Worm (Caenorhabditis elegans) whole organism, L4 larva: ENCODE results near the gene F22D3.4.

ENCODE experiments used
- F10B5.3 ChIP-seq: sonication (generic microtip); optimal IDR thresholded peaks from 2 replicates; lab custom pipeline; 2016; ENCODE audit warnings: mild to moderate bottlenecking, missing genetic modification characterization, missing compliant biosample characterization
- T26A8.4 ChIP-seq: fragments of 200-800 bp; sonication (Bioruptor generic); IDR thresholded peaks from 2 replicates; pipeline ENCODE4 v1.3.6; 2022; ENCODE audit warnings: missing genetic modification characterization, missing compliant biosample characterization
- Y105C5A.15 ChIP-seq: fragments of 200-800 bp; sonication (Bioruptor generic); IDR thresholded peaks from 2 replicates; pipeline ENCODE4 v1.3.6; 2022; ENCODE audit warnings: missing genetic modification characterization, missing compliant biosample characterization
- Y48G9A.11 ChIP-seq: fragments of 200-800 bp; sonication (Bioruptor generic); IDR thresholded peaks from 2 replicates; pipeline ENCODE4 v1.3.6; 2022; ENCODE audit warnings: missing genetic modification reagents, missing genetic modification characterization, missing compliant biosample characterization
- Y75B8A.6 ChIP-seq: fragments of 200-800 bp; sonication (Bioruptor generic); IDR thresholded peaks from 2 replicates; pipeline ENCODE4 v1.3.6; 2022; ENCODE audit warnings: missing genetic modification reagents, missing genetic modification characterization, missing compliant biosample characterization
- aha-1 ChIP-seq: fragments of 150-350 bp; peaks from one replicate; lab custom pipeline; 2014; ENCODE audit warnings: missing biosample characterization, missing genetic modification characterization
- aly-2 ChIP-seq: sonication (generic microtip); optimal IDR thresholded peaks from 2 replicates; lab custom pipeline; 2018; ENCODE audit warnings: missing biosample characterization, missing genetic modification characterization
- ama-1 ChIP-seq: fragments of 150-350 bp; optimal IDR thresholded peaks from 2 replicates; lab custom pipeline; 2014; ENCODE audit warnings: inconsistent platforms, mixed read lengths
- arid-1 ChIP-seq: fragments of 200-800 bp; sonication (Bioruptor generic); conservative IDR thresholded peaks from 2 replicates; pipeline ENCODE4 v1.3.6; 2022; ENCODE audit warnings: missing genetic modification reagents, missing genetic modification characterization, missing compliant biosample characterization
- ceh-20 ChIP-seq: fragments of 200-800 bp; sonication (Bioruptor generic); IDR thresholded peaks from 2 replicates; pipeline ENCODE4 v1.3.6; 2022; ENCODE audit warnings: missing genetic modification reagents, missing genetic modification characterization, missing compliant biosample characterization
- ceh-44 ChIP-seq: fragments of 200-800 bp; sonication (Bioruptor generic); IDR thresholded peaks from 2 replicates; pipeline ENCODE4 v1.3.6; 2022; ENCODE audit warnings: missing genetic modification reagents, missing genetic modification characterization, missing compliant biosample characterization
- ctbp-1 ChIP-seq: fragments of 200-800 bp; sonication (Bioruptor generic); IDR thresholded peaks from 2 replicates; pipeline ENCODE4 v1.3.6; 2022; ENCODE audit warnings: missing genetic modification reagents, missing genetic modification characterization, missing compliant biosample characterization
- daf-16 ChIP-seq, 3 experiments: sonication (generic microtip); optimal IDR thresholded peaks; 2 replicates each; lab custom pipeline; 2016 to 2017; ENCODE audit warnings: missing genetic modification characterization in 3 of 3, missing genetic modification reagents in 3 of 3, mild to moderate bottlenecking in 2 of 3, missing compliant biosample characterization in 2 of 3, missing biosample characterization in 1 of 3, moderate library complexity in 1 of 3
- dmd-6 ChIP-seq: fragments of 200-800 bp; sonication (Bioruptor generic); IDR thresholded peaks from 2 replicates; pipeline ENCODE4 v1.3.6; 2022; ENCODE audit warnings: missing genetic modification reagents, missing genetic modification characterization, missing compliant biosample characterization
- dmd-8 ChIP-seq: fragments of 200-800 bp; sonication (Bioruptor generic); IDR thresholded peaks from 2 replicates; pipeline ENCODE4 v1.3.6; 2022; ENCODE audit warnings: missing genetic modification characterization, missing compliant biosample characterization
- dmd-9 ChIP-seq: fragments of 200-800 bp; sonication (Bioruptor generic); IDR thresholded peaks from 2 replicates; pipeline ENCODE4 v1.3.6; 2022; ENCODE audit warnings: missing genetic modification reagents, missing genetic modification characterization, missing compliant biosample characterization
- dpl-1 ChIP-seq: fragments of 150-350 bp; optimal IDR thresholded peaks from 2 replicates; lab custom pipeline; 2014; ENCODE audit warnings: missing biosample characterization, missing genetic modification reagents, missing genetic modification characterization
- duxl-1 ChIP-seq: sonication (generic microtip); optimal IDR thresholded peaks from 2 replicates; lab custom pipeline; 2016; ENCODE audit warnings: mild to moderate bottlenecking, missing genetic modification characterization, moderate library complexity, missing compliant biosample characterization; ENCODE audit not compliant: poor library complexity
- dve-1 ChIP-seq: sonication (generic microtip); optimal IDR thresholded peaks from 2 replicates; lab custom pipeline; 2017; ENCODE audit warnings: antibody characterized with exemption, mild to moderate bottlenecking, missing genetic modification characterization, missing compliant biosample characterization; ENCODE audit not compliant: insufficient read depth
- egl-43 ChIP-seq: fragments of 200-800 bp; sonication (Bioruptor generic); IDR thresholded peaks from 2 replicates; pipeline ENCODE4 v1.3.6; 2022; ENCODE audit warnings: missing genetic modification reagents, missing genetic modification characterization, missing compliant biosample characterization
- gei-8 ChIP-seq: fragments of 200-800 bp; sonication (Bioruptor generic); optimal IDR thresholded peaks from 2 replicates; lab custom pipeline; 2018; ENCODE audit warnings: mild to moderate bottlenecking, missing genetic modification characterization, missing compliant biosample characterization
- hif-1 ChIP-seq, 2 experiments: sonication (generic microtip); optimal IDR thresholded peaks; 2 replicates each; lab custom pipeline; 2016 to 2017; ENCODE audit warnings: missing compliant biosample characterization in 2 of 2, missing genetic modification characterization in 2 of 2, missing genetic modification reagents in 2 of 2, missing genotype in 2 of 2, mild to moderate bottlenecking in 1 of 2
- hlh-11 ChIP-seq: fragments of 200-800 bp; sonication (Bioruptor generic); optimal IDR thresholded peaks from 2 replicates; lab custom pipeline; 2018; ENCODE audit warnings: mild to moderate bottlenecking, missing genetic modification characterization, missing compliant biosample characterization
- hlh-30 ChIP-seq: sonication (generic microtip); optimal IDR thresholded peaks from 2 replicates; lab custom pipeline; 2017; ENCODE audit warnings: antibody characterized with exemption, mild to moderate bottlenecking, missing genetic modification characterization, missing compliant biosample characterization; ENCODE audit not compliant: insufficient read depth
- jun-1 ChIP-seq: fragments of 150-350 bp; optimal IDR thresholded peaks from 2 replicates; lab custom pipeline; 2014; ENCODE audit warnings: missing biosample characterization, missing genetic modification reagents, missing genetic modification characterization
- lin-13 ChIP-seq: fragments of 150-350 bp; optimal IDR thresholded peaks from 2 replicates; lab custom pipeline; 2014; ENCODE audit warnings: missing biosample characterization, missing genetic modification reagents, missing genetic modification characterization
- lin-38 ChIP-seq: fragments of 200-800 bp; sonication (Bioruptor generic); IDR thresholded peaks from 2 replicates; pipeline ENCODE4 v1.3.6; 2022; ENCODE audit warnings: missing genetic modification reagents, missing genetic modification characterization, missing compliant biosample characterization
- lsy-2 ChIP-seq, 2 experiments: fragments of 150-350 bp in 1 of 2; sonication (generic microtip) in 1 of 2; optimal IDR thresholded peaks; 2 replicates each; lab custom pipeline; 2014 to 2017; ENCODE audit warnings: missing biosample characterization in 2 of 2, missing genetic modification characterization in 2 of 2
- mdl-1 ChIP-seq, 2 experiments: fragments of 150-350 bp in 1 of 2; sonication (generic microtip) in 1 of 2; optimal IDR thresholded peaks; 2 replicates each; lab custom pipeline; 2014 to 2017; ENCODE audit warnings: missing biosample characterization in 2 of 2, missing genetic modification characterization in 2 of 2
- mep-1 ChIP-seq: fragments of 150-350 bp; sonication (generic microtip); optimal IDR thresholded peaks from 3 replicates; lab custom pipeline; 2014; ENCODE audit warnings: missing biosample characterization, missing genetic modification characterization
- mes-2 ChIP-seq: sonication (generic microtip); optimal IDR thresholded peaks from 2 replicates; lab custom pipeline; 2016; ENCODE audit warnings: missing genotype, mild to moderate bottlenecking, missing genetic modification characterization, missing compliant biosample characterization; ENCODE audit not compliant: poor library complexity, severe bottlenecking
- mxl-3 ChIP-seq: fragments of 200-800 bp; sonication (Bioruptor generic); optimal IDR thresholded peaks from 2 replicates; lab custom pipeline; 2018; ENCODE audit warnings: mild to moderate bottlenecking, missing genetic modification characterization, missing compliant biosample characterization
- nhr-10 ChIP-seq: fragments of 150-350 bp; optimal IDR thresholded peaks from 2 replicates; lab custom pipeline; 2014; ENCODE audit warnings: missing biosample characterization, missing genetic modification characterization
- nhr-102 ChIP-seq: sonication (generic microtip); optimal IDR thresholded peaks from 2 replicates; lab custom pipeline; 2016; ENCODE audit warnings: mild to moderate bottlenecking, missing genetic modification characterization, moderate library complexity, missing compliant biosample characterization
- nhr-11 ChIP-seq: fragments of 150-350 bp; optimal IDR thresholded peaks from 2 replicates; lab custom pipeline; 2014; ENCODE audit warnings: missing biosample characterization, missing genetic modification characterization
- nhr-28 ChIP-seq: fragments of 150-350 bp; optimal IDR thresholded peaks from 2 replicates; lab custom pipeline; 2014; ENCODE audit warnings: missing biosample characterization, missing genetic modification characterization
- nhr-48 ChIP-seq: sonication (generic microtip); optimal IDR thresholded peaks from 2 replicates; lab custom pipeline; 2016; ENCODE audit warnings: mild to moderate bottlenecking, missing genetic modification characterization, missing compliant biosample characterization
- nhr-77 ChIP-seq: fragments of 150-350 bp; optimal IDR thresholded peaks from 2 replicates; lab custom pipeline; 2014; ENCODE audit warnings: missing biosample characterization, missing genetic modification characterization
- rbr-2 ChIP-seq: sonication (generic microtip); optimal IDR thresholded peaks from 2 replicates; lab custom pipeline; 2016; ENCODE audit warnings: missing genotype, missing genetic modification characterization, missing compliant biosample characterization
- set-16 ChIP-seq: fragments of 200-800 bp; sonication (Bioruptor generic); IDR thresholded peaks from 2 replicates; pipeline ENCODE4 v1.3.6; 2022; ENCODE audit warnings: missing genetic modification reagents, missing genetic modification characterization, missing compliant biosample characterization
- spr-3 ChIP-seq: fragments of 200-800 bp; sonication (Bioruptor generic); optimal IDR thresholded peaks from 2 replicates; lab custom pipeline; 2018; ENCODE audit warnings: mild to moderate bottlenecking, missing genetic modification characterization, missing compliant biosample characterization
- tra-1 ChIP-seq: fragments of 200-800 bp; sonication (Bioruptor generic); IDR thresholded peaks from 2 replicates; pipeline ENCODE4 v1.3.6; 2022; ENCODE audit warnings: missing genetic modification reagents, missing genetic modification characterization, missing compliant biosample characterization
- unc-130 ChIP-seq: sonication (generic microtip); optimal IDR thresholded peaks from 2 replicates; lab custom pipeline; 2016; ENCODE audit warnings: missing genetic modification reagents, missing genetic modification characterization, missing compliant biosample characterization
- unc-62 ChIP-seq, 3 experiments: fragments of 150-350 bp in 1 of 3; sonication (generic microtip); optimal IDR thresholded peaks in 2 of 3; peaks in 1 of 3; 1 replicate in 1 of 3; 2 replicates in 2 of 3; lab custom pipeline; 2014 to 2017; ENCODE audit warnings: missing biosample characterization in 3 of 3, missing genetic modification characterization in 3 of 3, missing genetic modification reagents in 3 of 3, missing genotype in 1 of 3
- vab-7 ChIP-seq: fragments of 200-800 bp; sonication (Bioruptor generic); IDR thresholded peaks from 2 replicates; pipeline ENCODE4 v1.3.6; 2022; ENCODE audit warnings: missing genetic modification reagents, missing genetic modification characterization, missing compliant biosample characterization
- zfp-3 ChIP-seq: fragments of 200-800 bp; sonication (Bioruptor generic); conservative IDR thresholded peaks from 2 replicates; pipeline ENCODE4 v1.3.6; 2022; ENCODE audit warnings: missing genetic modification reagents, missing genetic modification characterization, missing compliant biosample characterization

The F22D3.4 gene

DNA sequence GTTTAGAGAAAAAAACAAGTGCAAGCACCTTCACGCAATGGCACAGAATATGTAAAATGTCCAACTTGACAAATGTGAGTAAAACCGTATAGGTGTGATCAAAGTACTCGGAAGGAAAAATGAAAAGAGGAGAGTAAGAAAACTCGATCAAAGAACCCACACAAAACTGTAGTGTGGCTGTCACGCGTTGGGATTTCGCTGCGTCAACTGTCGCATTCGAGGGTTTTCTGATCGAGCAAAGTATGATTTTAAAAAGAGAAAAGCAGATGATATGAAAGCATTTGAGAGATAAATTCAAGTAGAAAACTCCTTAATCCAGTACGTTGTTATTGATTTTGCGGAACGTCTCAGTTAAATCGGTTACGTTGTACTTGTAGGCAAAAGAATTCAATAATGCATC is 35.6 kb downstream of the F22D3.4 start (continued):
- TF ChIP-seq ceh-44 (GFP tag; lab: Robert Waterston, UW): no peak
- no peak for TF ChIP-seq unc-130 (GFP tag; lab: Kevin White, UChicago)
- TF ChIP-seq aha-1: no peak
- TF ChIP-seq mes-2 (tag; lab: Kevin White, UChicago): peak; percentile 30
- TF ChIP-seq zfp-3: 0 out of 2 replicates have a peak, but pooled peaks have one; percentile 41
- peak; percentile 96 for TF ChIP-seq nhr-28 (tag; lab: Kevin White, UChicago)
- no peak for TF ChIP-seq rbr-2 (tag; lab: Kevin White, UChicago)

- TF ChIP-seq Y105C5A.15 (GFP tag; lab: Robert Waterston, UW) (0 out of 2 replicates have a peak, but pooled peaks have one; percentile 55), nhr-11 (tag; lab: Kevin White, UChicago) (peak; percentile 84), aly-2 (no peak), rbr-2 (tag; lab: Kevin White, UChicago) (peak; percentile 43), unc-62 (GFP tag; optimal IDR thresholded peaks at IDR 0.05 in 1 of 2; lab: Kevin White, UChicago) (peak in 1 of 2 experiments; percentile 56), unc-62 (tag; optimal IDR thresholded peaks at IDR 0.05; lab: Kevin White, UChicago) (no peak), vab-7 (GFP tag; lab: Robert Waterston, UW) (no peak), mes-2 (tag; lab: Kevin White, UChicago) (peak; percentile 31), duxl-1 (tag; lab: Kevin White, UChicago) (peak; percentile 43), hlh-30 (tag; lab: Kevin White, UChicago) (peak; percentile 92), lin-38 (GFP tag; lab: Robert Waterston, UW) (peak; percentile 17; the same call in 1 of the 2 replicates), ctbp-1 (GFP tag; lab: Robert Waterston, UW) (no peak; the same call in 1 of the 2 replicates), mxl-3 (GFP tag; lab: Kevin White, UChicago) (peak; percentile 88), tra-1 (0 out of 2 replicates have a peak, but pooled peaks have one; percentile 20), dve-1 (tag; lab: Kevin White, UChicago) (peak; percentile 70), spr-3 (GFP tag; lab: Kevin White, UChicago) (peak; percentile 51), dmd-8 (GFP tag; lab: Robert Waterston, UW) (0 out of 2 replicates have a peak, but pooled peaks have one; percentile 56), lin-13 (GFP tag; lab: Kevin White, UChicago) (peak; percentile 56), nhr-102 (tag; lab: Kevin White, UChicago) (peak; percentile 69), ceh-20 (GFP tag; lab: Robert Waterston, UW) (peak; percentile 51; the same call in 1 of the 2 replicates), lsy-2 (tag; optimal IDR thresholded peaks at IDR 0.05; lab: Kevin White, UChicago) (peak in 1 of 2 experiments; percentile 54), Y75B8A.6 (0 out of 2 replicates have a peak, but pooled peaks have one; percentile 49), dmd-6 (GFP tag; lab: Robert Waterston, UW) (peak; percentile 71), daf-16 (GFP tag; optimal IDR thresholded peaks at IDR 0.05; lab: Kevin White, UChicago) (peak in 1 of 2 experiments; percentile 17), daf-16 (tag; optimal IDR thresholded peaks at IDR 0.05; lab: Kevin White, UChicago) (peak; percentile 26), jun-1 (tag; lab: Kevin White, UChicago) (no peak), T26A8.4 (GFP tag; lab: Robert Waterston, UW) (0 out of 2 replicates have a peak, but pooled peaks have one; percentile 46), set-16 (peak; percentile 79), F10B5.3 (tag; lab: Kevin White, UChicago) (no peak), mdl-1 (tag; optimal IDR thresholded peaks at IDR 0.05; lab: Kevin White, UChicago) (peak; percentile 64 to 93), dpl-1 (GFP tag; lab: Kevin White, UChicago) (peak; percentile 40), nhr-48 (tag; lab: Kevin White, UChicago) (peak; percentile 53), hlh-11 (tag; lab: Kevin White, UChicago) (peak; percentile 91), nhr-28 (tag; lab: Kevin White, UChicago) (peak; percentile 86), ama-1 (peak; percentile 95), Y48G9A.11 (GFP tag; lab: Robert Waterston, UW) (no peak), mep-1 (peak; percentile 80), arid-1 (GFP tag; lab: Robert Waterston, UW) (no peak), dmd-9 (0 out of 2 replicates have a peak, but pooled peaks have one; percentile 27), aha-1 (peak; percentile 99), nhr-77 (tag; lab: Kevin White, UChicago) (peak; percentile 67), egl-43 (GFP tag; lab: Robert Waterston, UW) (peak; percentile 74), hif-1 (tag; optimal IDR thresholded peaks at IDR 0.05; lab: Kevin White, UChicago) (peak; percentile 41 to 98), nhr-10 (tag; lab: Kevin White, UChicago) (peak; percentile 73), gei-8 (peak; percentile 46)
Measured at ce11 chrII:6891176-6891575, 36.2 kb downstream of the F22D3.4 start.
